Fruit fly (Drosophila melanogaster) whole organism, embryonic: ENCODE data around the gene CG17329.

Experiments used
- Awh ChIP-seq: fragments of 200-800 bp; sonication (Bioruptor generic); IDR thresholded peaks from 2 replicates; pipeline ENCODE4, ENCODE4 v1.3.6; 2022; ENCODE audit warnings: missing biosample characterization, missing genetic modification characterization
- BEAF-32 ChIP-seq: fragments of 200-800 bp; sonication (Bioruptor generic); optimal IDR thresholded peaks from 3 replicates; lab custom pipeline; 2017; ENCODE audit warnings: missing biosample characterization, missing genetic modification characterization, mild to moderate bottlenecking, moderate library complexity, missing genetic modification reagents
- Bdp1 ChIP-seq: fragments of 200-800 bp; sonication (Bioruptor generic); optimal IDR thresholded peaks from 3 replicates; lab custom pipeline; 2016; ENCODE audit warnings: missing biosample characterization, missing genetic modification characterization
- CG10321 ChIP-seq: fragments of 200-800 bp; sonication (Bioruptor generic); IDR thresholded peaks from 2 replicates; pipeline ENCODE4 v1.3.6; 2022; ENCODE audit warnings: missing biosample characterization, missing genetic modification characterization
- CG10431 ChIP-seq: fragments of 200-800 bp; sonication (Bioruptor generic); optimal IDR thresholded peaks from 3 replicates; lab custom pipeline; 2018; ENCODE audit warnings: missing biosample characterization, mild to moderate bottlenecking, missing genetic modification characterization
- CG10462 ChIP-seq: fragments of 200-800 bp; sonication (Bioruptor generic); optimal IDR thresholded peaks from 2 replicates; lab custom pipeline; 2016; ENCODE audit warnings: missing biosample characterization, missing genetic modification characterization
- CG11456 ChIP-seq: fragments of 200-800 bp; sonication (Bioruptor generic); IDR thresholded peaks from 3 replicates; pipeline ENCODE4 v1.3.6; 2022; ENCODE audit warnings: missing biosample characterization, missing genetic modification characterization
- CG11560 ChIP-seq: fragments of 200-800 bp; sonication (Bioruptor generic); IDR thresholded peaks from 3 replicates; pipeline ENCODE4 v1.3.6; 2022; ENCODE audit warnings: missing biosample characterization, missing genetic modification characterization
- CG11696 ChIP-seq: fragments of 200-800 bp; sonication (Bioruptor generic); IDR thresholded peaks from 2 replicates; pipeline ENCODE4 v1.3.6; 2022; ENCODE audit warnings: missing biosample characterization, missing genetic modification characterization
- CG12236 ChIP-seq: fragments of 200-800 bp; sonication (Bioruptor generic); optimal IDR thresholded peaks from 2 replicates; lab custom pipeline; 2016; ENCODE audit warnings: missing biosample characterization, missing genetic modification characterization
- CG14667 ChIP-seq: fragments of 200-800 bp; sonication (Bioruptor generic); IDR thresholded peaks from 2 replicates; pipeline ENCODE4 v1.3.6; 2022; ENCODE audit warnings: missing biosample characterization, missing genetic modification characterization
- CG17385 ChIP-seq: fragments of 200-800 bp; sonication (Bioruptor generic); optimal IDR thresholded peaks from 3 replicates; lab custom pipeline; 2018; ENCODE audit warnings: missing biosample characterization, mild to moderate bottlenecking, missing genetic modification characterization
- CG2875 ChIP-seq: fragments of 200-800 bp; sonication (Bioruptor generic); optimal IDR thresholded peaks from 2 replicates; lab custom pipeline; 2017; ENCODE audit warnings: missing biosample characterization, mild to moderate bottlenecking, missing genetic modification characterization, missing genetic modification reagents
- CG3163 ChIP-seq: fragments of 200-800 bp; sonication (Bioruptor generic); optimal IDR thresholded peaks from 3 replicates; lab custom pipeline; 2016; ENCODE audit warnings: missing biosample characterization, missing genetic modification characterization
- CG32767 ChIP-seq: fragments of 200-800 bp; sonication (Bioruptor generic); IDR thresholded peaks from 2 replicates; pipeline ENCODE4 v1.3.6; 2022; ENCODE audit warnings: missing biosample characterization, missing genetic modification characterization
- CG4617 ChIP-seq: fragments of 200-800 bp; sonication (Bioruptor generic); optimal IDR thresholded peaks from 3 replicates; lab custom pipeline; 2016; ENCODE audit warnings: missing biosample characterization, missing genetic modification characterization, borderline replicate concordance
- CG6765 ChIP-seq: fragments of 200-800 bp; sonication (Bioruptor generic); optimal IDR thresholded peaks from 3 replicates; lab custom pipeline; 2017; ENCODE audit warnings: missing biosample characterization, mild to moderate bottlenecking, missing genetic modification characterization
- CG7745 ChIP-seq: fragments of 200-800 bp; sonication (Bioruptor generic); optimal IDR thresholded peaks from 2 replicates; lab custom pipeline; 2018; ENCODE audit warnings: missing biosample characterization, mild to moderate bottlenecking, missing genetic modification characterization, moderate library complexity
- CG8089 ChIP-seq: fragments of 200-800 bp; sonication (Bioruptor generic); optimal IDR thresholded peaks from 3 replicates; lab custom pipeline; 2016; ENCODE audit warnings: missing biosample characterization, missing genetic modification characterization
- Camta ChIP-seq: fragments of 200-800 bp; sonication (Bioruptor generic); optimal IDR thresholded peaks from 2 replicates; lab custom pipeline; 2016; ENCODE audit warnings: missing biosample characterization, missing genetic modification characterization
- CkIIα-i1 ChIP-seq: fragments of 200-800 bp; sonication (Bioruptor generic); IDR thresholded peaks from 2 replicates; pipeline ENCODE4 v1.3.6; 2022; ENCODE audit warnings: missing biosample characterization, missing genetic modification characterization
- Dref ChIP-seq: fragments of 200-800 bp; sonication (Bioruptor generic); IDR thresholded peaks from 2 replicates; pipeline ENCODE4 v1.3.6; 2022; ENCODE audit warnings: missing biosample characterization, missing genetic modification characterization
- Kr ChIP-seq: fragments of 200-800 bp; sonication (Bioruptor generic); optimal IDR thresholded peaks from 2 replicates; lab custom pipeline; 2017; ENCODE audit warnings: missing biosample characterization, mild to moderate bottlenecking, missing genetic modification characterization
- Med ChIP-seq: fragments of 200-800 bp; sonication (Bioruptor generic); peaks from one replicate; lab custom pipeline; 2016; ENCODE audit warnings: missing biosample characterization, missing genetic modification characterization, mild to moderate bottlenecking, inconsistent platforms, moderate library complexity
- Mrtf ChIP-seq: fragments of 200-800 bp; sonication (Bioruptor generic); IDR thresholded peaks from 3 replicates; pipeline ENCODE4 v1.3.6; 2022; ENCODE audit warnings: missing biosample characterization, missing genetic modification characterization
- NC2β ChIP-seq: fragments of 200-800 bp; sonication (Bioruptor generic); optimal IDR thresholded peaks from 2 replicates; lab custom pipeline; 2016; ENCODE audit warnings: missing biosample characterization, missing genetic modification characterization
- Nf-YC ChIP-seq: fragments of 200-800 bp; optimal IDR thresholded peaks from 3 replicates; lab custom pipeline; 2019; ENCODE audit warnings: missing biosample characterization, mild to moderate bottlenecking, missing genetic modification characterization, moderate library complexity
- Side ChIP-seq: fragments of 200-800 bp; sonication (Bioruptor generic); optimal IDR thresholded peaks from 2 replicates; lab custom pipeline; 2016; ENCODE audit warnings: missing biosample characterization, missing genetic modification characterization
- Trl ChIP-seq, 3 experiments: fragments of >200 bp in 2 of 3; fragments of 200-800 bp in 1 of 3; sonication (Bioruptor generic) in 1 of 3; optimal IDR thresholded peaks; 2 replicates in 1 of 3; 3 replicates in 2 of 3; lab custom pipeline; 2016 to 2017; ENCODE audit warnings: missing biosample characterization in 1 of 3, missing genetic modification characterization in 1 of 3
- ap ChIP-seq: fragments of 200-800 bp; sonication (Bioruptor generic); IDR thresholded peaks from 2 replicates; pipeline ENCODE4 v1.3.6; 2022; ENCODE audit warnings: missing biosample characterization, missing genetic modification characterization
- cas ChIP-seq: fragments of 200-800 bp; sonication (Bioruptor generic); IDR thresholded peaks from 2 replicates; pipeline ENCODE4 v1.3.6; 2022; ENCODE audit warnings: missing biosample characterization, missing genetic modification characterization
- chm ChIP-seq: fragments of 200-800 bp; sonication (Bioruptor generic); IDR thresholded peaks from 2 replicates; pipeline ENCODE4 v1.3.6; 2022; ENCODE audit warnings: missing biosample characterization, missing genetic modification characterization
- danr ChIP-seq: fragments of 200-800 bp; sonication (Bioruptor generic); IDR thresholded peaks from 2 replicates; pipeline ENCODE4 v1.3.6; 2022; ENCODE audit warnings: missing biosample characterization, missing genetic modification characterization
- dpn ChIP-seq, 2 experiments: fragments of 200-800 bp; sonication (Bioruptor generic); optimal IDR thresholded peaks; 3 replicates each; lab custom pipeline; 2016; ENCODE audit warnings: missing biosample characterization in 2 of 2, missing genetic modification characterization in 2 of 2
- fd96Cb ChIP-seq: fragments of 200-800 bp; sonication (Bioruptor generic); optimal IDR thresholded peaks from 2 replicates; lab custom pipeline; 2018; ENCODE audit warnings: missing biosample characterization, mild to moderate bottlenecking, missing genetic modification characterization, moderate library complexity
- fru ChIP-seq: fragments of >200 bp; optimal IDR thresholded peaks from 2 replicates; lab custom pipeline; 2017
- gcm2 ChIP-seq: fragments of 200-800 bp; sonication (Bioruptor generic); optimal IDR thresholded peaks from 2 replicates; lab custom pipeline; 2016; ENCODE audit warnings: missing biosample characterization, missing genetic modification characterization
- grau ChIP-seq: fragments of 200-800 bp; optimal IDR thresholded peaks from 3 replicates; lab custom pipeline; 2019; ENCODE audit warnings: missing biosample characterization, mild to moderate bottlenecking, missing genetic modification characterization, moderate library complexity
- grn ChIP-seq: fragments of 200-800 bp; sonication (Bioruptor generic); optimal IDR thresholded peaks from 3 replicates; lab custom pipeline; 2017; ENCODE audit warnings: missing biosample characterization, missing genetic modification characterization
- gsb-n ChIP-seq: fragments of 200-800 bp; sonication (Bioruptor generic); optimal IDR thresholded peaks from 3 replicates; lab custom pipeline; 2018; ENCODE audit warnings: missing biosample characterization, mild to moderate bottlenecking, missing genetic modification characterization
- hth ChIP-seq: fragments of >200 bp; optimal IDR thresholded peaks from 2 replicates; lab custom pipeline; 2017; ENCODE audit warnings: inconsistent platforms
- jing ChIP-seq: fragments of 200-800 bp; sonication (Bioruptor generic); optimal IDR thresholded peaks from 2 replicates; lab custom pipeline; 2018; ENCODE audit warnings: missing biosample characterization, mild to moderate bottlenecking, missing genetic modification characterization
- lbe ChIP-seq: fragments of 200-800 bp; sonication (Bioruptor generic); optimal IDR thresholded peaks from 2 replicates; lab custom pipeline; 2016; ENCODE audit warnings: missing biosample characterization, mild to moderate bottlenecking, missing genetic modification characterization
- nau ChIP-seq: fragments of 200-800 bp; sonication (Bioruptor generic); optimal IDR thresholded peaks from 3 replicates; lab custom pipeline; 2017; ENCODE audit warnings: missing biosample characterization, mild to moderate bottlenecking, missing genetic modification characterization, missing genetic modification reagents
- p53 ChIP-seq: fragments of 200-800 bp; sonication (Bioruptor generic); optimal IDR thresholded peaks from 2 replicates; lab custom pipeline; 2016; ENCODE audit warnings: missing biosample characterization, missing genetic modification characterization
- sd ChIP-seq: fragments of 200-800 bp; sonication (Bioruptor generic); optimal IDR thresholded peaks from 3 replicates; lab custom pipeline; 2018; ENCODE audit warnings: missing biosample characterization, mild to moderate bottlenecking, missing genetic modification characterization, moderate library complexity
- slou ChIP-seq: fragments of 200-800 bp; sonication (Bioruptor generic); optimal IDR thresholded peaks from 3 replicates; lab custom pipeline; 2016; ENCODE audit warnings: missing biosample characterization, missing genetic modification characterization
- sna ChIP-seq: fragments of 200-800 bp; sonication (Bioruptor generic); IDR thresholded peaks from 2 replicates; pipeline ENCODE4 v1.3.6; 2022; ENCODE audit warnings: missing biosample characterization, missing genetic modification characterization; ENCODE audit not compliant: partially characterized antibody
- usp ChIP-seq: fragments of >200 bp; optimal IDR thresholded peaks from 2 replicates; lab custom pipeline; 2017; ENCODE audit warnings: missing biosample characterization, missing genetic modification characterization
- vfl ChIP-seq: fragments of 200-800 bp; sonication (Bioruptor generic); optimal IDR thresholded peaks from 2 replicates; lab custom pipeline; 2016; ENCODE audit warnings: missing biosample characterization, missing genetic modification characterization

CG17329 gene

DNA sequence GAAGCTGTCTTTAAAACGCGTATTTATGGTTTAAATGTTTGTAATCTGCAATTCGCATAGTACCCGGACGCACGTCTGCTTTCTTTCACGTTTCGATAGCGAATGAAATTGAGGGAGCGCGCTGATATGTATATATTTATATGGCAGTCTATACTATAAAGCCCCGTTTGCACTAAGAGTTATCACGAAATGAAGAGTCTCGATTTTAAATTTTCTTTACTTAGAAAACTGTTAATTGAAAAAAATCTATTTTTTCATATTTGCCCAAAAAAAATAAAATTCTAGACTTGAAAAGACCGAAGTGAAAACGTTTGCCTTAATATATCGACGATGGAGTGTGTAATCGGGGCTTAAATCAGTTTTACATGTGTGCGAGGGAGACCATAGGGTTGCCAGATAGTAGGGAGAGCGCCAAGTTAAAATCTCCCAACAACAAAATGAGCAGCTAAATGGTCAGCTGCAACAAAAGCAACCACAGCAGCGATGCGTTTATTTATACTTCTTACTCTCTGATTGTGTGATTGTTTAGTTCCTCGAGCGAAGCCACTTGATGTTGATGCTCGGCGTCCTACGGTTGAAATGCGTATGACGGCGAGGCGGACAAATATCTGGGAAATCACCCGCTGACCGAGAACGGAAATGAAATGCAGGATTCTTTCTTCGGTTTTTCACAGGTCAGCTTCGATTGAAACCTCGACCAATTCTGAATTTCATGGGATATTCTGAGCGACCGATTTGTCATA is 34.6 kb downstream of the CG17329 start, which contains the start of gene cact:
TSS of gene cact (minus strand) at position 693 of the 743 bp plus-strand sequence.
- 0 out of 2 replicates have a peak, but pooled peaks have one; percentile 12 for TF ChIP-seq CG10321
- peak; percentile 92 for TF ChIP-seq CG8089 (GFP tag; lab: Kevin White, UChicago)
- TF ChIP-seq sna, result peak; percentile 73; the same call in 1 of the 2 replicates
- TF ChIP-seq gcm2, result peak; percentile 76
- peak; percentile 38; the same call in 1 of the 2 replicates for TF ChIP-seq CkIIα-i1 (GFP tag; lab: Robert Waterston, UW)
- TF ChIP-seq CG7745 (tag; lab: Kevin White, UChicago), result peak; percentile 15
- TF ChIP-seq CG2875, result peak; percentile 76
- TF ChIP-seq jing, result peak; percentile 75
- TF ChIP-seq danr (GFP tag; lab: Robert Waterston, UW), result peak; percentile 74
- peak; percentile 77 for TF ChIP-seq grn (GFP tag; lab: Kevin White, UChicago)
- peak; percentile 95 for TF ChIP-seq Side (GFP tag; lab: Kevin White, UChicago)
- peak; percentile 88 for TF ChIP-seq fd96Cb (tag; lab: Kevin White, UChicago)
- peak; percentile 87 for TF ChIP-seq CG32767 (GFP tag; lab: Robert Waterston, UW)
- TF ChIP-seq grau (tag; lab: Kevin White, UChicago), result peak; percentile 93
- TF ChIP-seq BEAF-32 (GFP tag; lab: Kevin White, UChicago), result peak; percentile 70
- peak; percentile 70; the same call in 2 of the 3 replicates for TF ChIP-seq CG11560
- TF ChIP-seq gsb-n (tag; lab: Kevin White, UChicago), result peak; percentile 92
- no peak for TF ChIP-seq sd
- TF ChIP-seq Nf-YC (tag; lab: Kevin White, UChicago), result peak; percentile 84
- no peak for TF ChIP-seq Dref
- peak; percentile 63 for TF ChIP-seq CG6765 (GFP tag; lab: Kevin White, UChicago)
- peak; percentile 66 for TF ChIP-seq chm
- TF ChIP-seq slou, result peak; percentile 82
- peak; percentile 89 for TF ChIP-seq Bdp1 (GFP tag; lab: Kevin White, UChicago)
- peak; percentile 83 for TF ChIP-seq p53 (GFP tag; lab: Kevin White, UChicago)
- TF ChIP-seq Awh (GFP tag; lab: Robert Waterston, UW), result peak; percentile 69
- TF ChIP-seq CG3163 (GFP tag; lab: Kevin White, UChicago), result peak; percentile 80
- TF ChIP-seq CG11456, result peak; percentile 91
- TF ChIP-seq CG12236 (GFP tag; lab: Kevin White, UChicago), result peak; percentile 92
- peak; percentile 90 for TF ChIP-seq ap (GFP tag; lab: Robert Waterston, UW)
- no peak for TF ChIP-seq Kr (GFP tag; lab: Kevin White, UChicago)
- TF ChIP-seq Mrtf (GFP tag; lab: Robert Waterston, UW), result peak; percentile 86; the same call in 2 of the 3 replicates
- TF ChIP-seq vfl (GFP tag; lab: Kevin White, UChicago), result peak; percentile 93
- TF ChIP-seq Trl (optimal IDR thresholded peaks at IDR 0.05; lab: Kevin White, UChicago), result peak; percentile 79 to 84
- TF ChIP-seq Trl (GFP tag; optimal IDR thresholded peaks at IDR 0.05; lab: Kevin White, UChicago), result peak; percentile 97
- no peak; the same call in 1 of the 2 replicates for TF ChIP-seq CG14667 (GFP tag; lab: Robert Waterston, UW)
- peak; percentile 61 for TF ChIP-seq CG10431
- no peak for TF ChIP-seq hth (lab: Kevin White, UChicago)
- TF ChIP-seq CG4617 (GFP tag; lab: Kevin White, UChicago), result peak; percentile 41
- peak; percentile 78 for TF ChIP-seq CG17385
- no peak for TF ChIP-seq usp
- peak; percentile 95 for TF ChIP-seq NC2β (GFP tag; lab: Kevin White, UChicago)
- TF ChIP-seq nau (GFP tag; lab: Kevin White, UChicago), result peak; percentile 83
- TF ChIP-seq cas (GFP tag; lab: Robert Waterston, UW), result peak; percentile 45; the same call in 1 of the 2 replicates
- TF ChIP-seq Med (GFP tag; lab: Kevin White, UChicago), result peak; percentile 99
- peak; percentile 95 for TF ChIP-seq dpn (GFP tag; optimal IDR thresholded peaks at IDR 0.05; lab: Kevin White, UChicago)
- TF ChIP-seq lbe, result peak; percentile 94
- peak; percentile 73 for TF ChIP-seq CG11696
- peak; percentile 87 for TF ChIP-seq Camta (GFP tag; lab: Kevin White, UChicago)
- peak; percentile 85 for TF ChIP-seq CG10462 (GFP tag; lab: Kevin White, UChicago)
- no peak for TF ChIP-seq fru (lab: Kevin White, UChicago)
